Fruit fly (Drosophila melanogaster): ENCODE results near the gene mask.

DNA sequence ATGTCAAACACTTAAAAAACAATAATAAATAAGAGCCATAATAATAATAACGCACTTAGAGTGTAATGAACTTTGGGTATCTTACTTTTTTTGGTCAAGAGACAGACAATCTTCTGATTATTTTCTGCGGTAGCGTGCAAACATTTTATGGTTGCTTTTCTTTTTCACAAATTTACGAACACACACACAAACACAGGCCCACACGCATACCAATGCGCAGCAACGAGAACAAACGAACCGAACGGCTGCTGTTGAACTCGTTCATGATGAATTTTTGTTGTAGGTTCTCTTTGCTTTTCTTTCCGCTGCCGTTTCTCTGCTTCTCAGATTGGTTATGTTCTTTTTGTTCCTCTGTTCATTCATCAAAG lies 3.8 kb downstream of the mask start:
- TF ChIP-seq Hr96 (GFP tag; optimal IDR thresholded peaks at IDR 0.05) (no peak), CG14711 (tag; optimal IDR thresholded peaks at IDR 0.05) (no peak), pad (GFP tag; optimal IDR thresholded peaks at IDR 0.05) (no peak), kay (GFP tag; ENCODE audit: borderline replicate concordance) (no peak), CG5204 (GFP tag; optimal IDR thresholded peaks at IDR 0.05) (no peak), Clk (GFP tag; optimal IDR thresholded peaks at IDR 0.05) (no peak), CG1620 (GFP tag; optimal IDR thresholded peaks at IDR 0.05) (no peak), toe (GFP tag; optimal IDR thresholded peaks at IDR 0.05) (no peak), ovo (GFP tag; optimal IDR thresholded peaks at IDR 0.05) (no peak), CG7045 (GFP tag; optimal IDR thresholded peaks at IDR 0.05) (no peak)

Data from whole organism, adult.